Worm (Caenorhabditis elegans) whole organism, L4 larva: ENCODE data around the gene M04C3.5.

ENCODE experiments used
- D1046.2 ChIP-seq: fragments of 200-800 bp; sonication (Bioruptor generic); IDR thresholded peaks from 2 replicates; pipeline ENCODE4 v1.3.6; 2022; ENCODE audit warnings: missing genetic modification characterization, missing compliant biosample characterization
- F10B5.3 ChIP-seq: sonication (generic microtip); optimal IDR thresholded peaks from 2 replicates; lab custom pipeline; 2016; ENCODE audit warnings: mild to moderate bottlenecking, missing genetic modification characterization, missing compliant biosample characterization
- F26F4.8 ChIP-seq: fragments of 200-800 bp; sonication (Bioruptor generic); conservative IDR thresholded peaks from 2 replicates; pipeline ENCODE4 v1.3.6; 2022; ENCODE audit warnings: missing genetic modification characterization, missing compliant biosample characterization
- F37D6.2 ChIP-seq: sonication (generic microtip); optimal IDR thresholded peaks from 2 replicates; lab custom pipeline; 2016; ENCODE audit warnings: mild to moderate bottlenecking, missing genetic modification characterization, missing compliant biosample characterization
- F49E8.2 ChIP-seq: sonication (generic microtip); optimal IDR thresholded peaks from 2 replicates; lab custom pipeline; 2016; ENCODE audit warnings: missing compliant biosample characterization, mild to moderate bottlenecking, missing genetic modification characterization, borderline replicate concordance
- T26A8.4 ChIP-seq: fragments of 200-800 bp; sonication (Bioruptor generic); IDR thresholded peaks from 2 replicates; pipeline ENCODE4 v1.3.6; 2022; ENCODE audit warnings: missing genetic modification characterization, missing compliant biosample characterization
- ZK546.5 ChIP-seq, 2 experiments: sonication (generic microtip); optimal IDR thresholded peaks; 2 replicates each; lab custom pipeline; 2017; ENCODE audit warnings: missing biosample characterization in 2 of 2, missing genetic modification characterization in 2 of 2
- aha-1 ChIP-seq: fragments of 150-350 bp; peaks from one replicate; lab custom pipeline; 2014; ENCODE audit warnings: missing biosample characterization, missing genetic modification characterization
- aly-2 ChIP-seq: sonication (generic microtip); optimal IDR thresholded peaks from 2 replicates; lab custom pipeline; 2018; ENCODE audit warnings: missing biosample characterization, missing genetic modification characterization
- ceh-20 ChIP-seq: fragments of 200-800 bp; sonication (Bioruptor generic); IDR thresholded peaks from 2 replicates; pipeline ENCODE4 v1.3.6; 2022; ENCODE audit warnings: missing genetic modification reagents, missing genetic modification characterization, missing compliant biosample characterization
- ceh-28 ChIP-seq: fragments of 150-350 bp; optimal IDR thresholded peaks from 2 replicates; lab custom pipeline; 2014; ENCODE audit warnings: missing biosample characterization, missing genetic modification reagents, missing genetic modification characterization
- daf-16 ChIP-seq, 3 experiments: sonication (generic microtip); optimal IDR thresholded peaks; 2 replicates each; lab custom pipeline; 2016 to 2017; ENCODE audit warnings: missing genetic modification characterization in 3 of 3, missing genetic modification reagents in 3 of 3, mild to moderate bottlenecking in 2 of 3, missing compliant biosample characterization in 2 of 3, missing biosample characterization in 1 of 3, moderate library complexity in 1 of 3
- dpl-1 ChIP-seq: fragments of 150-350 bp; optimal IDR thresholded peaks from 2 replicates; lab custom pipeline; 2014; ENCODE audit warnings: missing biosample characterization, missing genetic modification reagents, missing genetic modification characterization
- fos-1 ChIP-seq: fragments of 150-350 bp; optimal IDR thresholded peaks from 2 replicates; lab custom pipeline; 2014; ENCODE audit warnings: missing biosample characterization, missing genetic modification characterization
- hif-1 ChIP-seq, 2 experiments: sonication (generic microtip); optimal IDR thresholded peaks; 2 replicates each; lab custom pipeline; 2016 to 2017; ENCODE audit warnings: missing compliant biosample characterization in 2 of 2, missing genetic modification characterization in 2 of 2, missing genetic modification reagents in 2 of 2, missing genotype in 2 of 2, mild to moderate bottlenecking in 1 of 2
- hmg-1.1 ChIP-seq: fragments of 200-800 bp; sonication (Bioruptor generic); IDR thresholded peaks from 2 replicates; pipeline ENCODE4 v1.3.6; 2022; ENCODE audit warnings: missing genetic modification reagents, missing genetic modification characterization, missing compliant biosample characterization
- jun-1 ChIP-seq: fragments of 150-350 bp; optimal IDR thresholded peaks from 2 replicates; lab custom pipeline; 2014; ENCODE audit warnings: missing biosample characterization, missing genetic modification reagents, missing genetic modification characterization
- lin-1 ChIP-seq: fragments of 200-800 bp; sonication (Bioruptor generic); IDR thresholded peaks from 2 replicates; pipeline ENCODE4 v1.3.6; 2022; ENCODE audit warnings: missing genetic modification reagents, missing genetic modification characterization, missing compliant biosample characterization
- lin-15B ChIP-seq: fragments of 150-350 bp; sonication (generic microtip); optimal IDR thresholded peaks from 3 replicates; lab custom pipeline; 2014; ENCODE audit warnings: missing biosample characterization, missing genetic modification characterization
- lin-29 ChIP-seq: fragments of 200-800 bp; sonication (Bioruptor generic); IDR thresholded peaks from 2 replicates; pipeline ENCODE4 v1.3.6; 2022; ENCODE audit warnings: missing genetic modification reagents, missing genetic modification characterization, missing compliant biosample characterization
- lin-38 ChIP-seq: fragments of 200-800 bp; sonication (Bioruptor generic); IDR thresholded peaks from 2 replicates; pipeline ENCODE4 v1.3.6; 2022; ENCODE audit warnings: missing genetic modification reagents, missing genetic modification characterization, missing compliant biosample characterization
- lin-39 ChIP-seq: fragments of 150-350 bp; optimal IDR thresholded peaks from 2 replicates; lab custom pipeline; 2014; ENCODE audit warnings: missing biosample characterization, missing genetic modification reagents, missing genetic modification characterization
- mdl-1 ChIP-seq, 2 experiments: fragments of 150-350 bp in 1 of 2; sonication (generic microtip) in 1 of 2; optimal IDR thresholded peaks; 2 replicates each; lab custom pipeline; 2014 to 2017; ENCODE audit warnings: missing biosample characterization in 2 of 2, missing genetic modification characterization in 2 of 2
- mep-1 ChIP-seq: fragments of 150-350 bp; sonication (generic microtip); optimal IDR thresholded peaks from 3 replicates; lab custom pipeline; 2014; ENCODE audit warnings: missing biosample characterization, missing genetic modification characterization
- mxl-2 ChIP-seq: fragments of 200-800 bp; sonication (Bioruptor generic); conservative IDR thresholded peaks from 2 replicates; pipeline ENCODE4 v1.3.6; 2022; ENCODE audit warnings: missing genetic modification reagents, missing genetic modification characterization, missing compliant biosample characterization
- mxl-3 ChIP-seq: fragments of 200-800 bp; sonication (Bioruptor generic); optimal IDR thresholded peaks from 2 replicates; lab custom pipeline; 2018; ENCODE audit warnings: mild to moderate bottlenecking, missing genetic modification characterization, missing compliant biosample characterization
- nhr-10 ChIP-seq: fragments of 150-350 bp; optimal IDR thresholded peaks from 2 replicates; lab custom pipeline; 2014; ENCODE audit warnings: missing biosample characterization, missing genetic modification characterization
- nhr-102 ChIP-seq: sonication (generic microtip); optimal IDR thresholded peaks from 2 replicates; lab custom pipeline; 2016; ENCODE audit warnings: mild to moderate bottlenecking, missing genetic modification characterization, moderate library complexity, missing compliant biosample characterization
- nhr-11 ChIP-seq: fragments of 150-350 bp; optimal IDR thresholded peaks from 2 replicates; lab custom pipeline; 2014; ENCODE audit warnings: missing biosample characterization, missing genetic modification characterization
- nhr-28 ChIP-seq: fragments of 150-350 bp; optimal IDR thresholded peaks from 2 replicates; lab custom pipeline; 2014; ENCODE audit warnings: missing biosample characterization, missing genetic modification characterization
- nhr-42 ChIP-seq: fragments of 200-800 bp; sonication (Bioruptor generic); IDR thresholded peaks from 2 replicates; pipeline ENCODE4 v1.3.6; 2022; ENCODE audit warnings: missing genetic modification characterization, missing compliant biosample characterization
- nhr-77 ChIP-seq: fragments of 150-350 bp; optimal IDR thresholded peaks from 2 replicates; lab custom pipeline; 2014; ENCODE audit warnings: missing biosample characterization, missing genetic modification characterization
- pha-4 ChIP-seq, 2 experiments: fragments of 150-350 bp in 1 of 2; fragments of 200-800 bp in 1 of 2; sonication (Bioruptor generic) in 1 of 2; IDR thresholded peaks in 1 of 2; optimal IDR thresholded peaks in 1 of 2; 2 replicates each; pipeline versions ENCODE4 v1.3.6 to Lab custom; 2014 to 2022; ENCODE audit warnings: missing genetic modification characterization in 2 of 2, missing genetic modification reagents in 2 of 2, missing biosample characterization in 1 of 2, missing compliant biosample characterization in 1 of 2
- php-3 ChIP-seq: fragments of 200-800 bp; sonication (Bioruptor generic); IDR thresholded peaks from 2 replicates; pipeline ENCODE4 v1.3.6; 2022; ENCODE audit warnings: missing genetic modification reagents, missing genetic modification characterization, missing compliant biosample characterization
- pqm-1 ChIP-seq: sonication (generic microtip); optimal IDR thresholded peaks from 2 replicates; lab custom pipeline; 2017; ENCODE audit warnings: missing biosample characterization, missing genetic modification characterization
- snpc-1.2 ChIP-seq: fragments of 200-800 bp; sonication (Bioruptor generic); IDR thresholded peaks from 2 replicates; pipeline ENCODE4 v1.3.6; 2022; ENCODE audit warnings: missing genetic modification reagents, missing genetic modification characterization, missing compliant biosample characterization
- spr-3 ChIP-seq: fragments of 200-800 bp; sonication (Bioruptor generic); optimal IDR thresholded peaks from 2 replicates; lab custom pipeline; 2018; ENCODE audit warnings: mild to moderate bottlenecking, missing genetic modification characterization, missing compliant biosample characterization
- unc-130 ChIP-seq: sonication (generic microtip); optimal IDR thresholded peaks from 2 replicates; lab custom pipeline; 2016; ENCODE audit warnings: missing genetic modification reagents, missing genetic modification characterization, missing compliant biosample characterization
- unc-39 ChIP-seq: sonication (generic microtip); optimal IDR thresholded peaks from 2 replicates; lab custom pipeline; 2017; ENCODE audit warnings: missing biosample characterization, missing genetic modification characterization
- unc-62 ChIP-seq, 3 experiments: fragments of 150-350 bp in 1 of 3; sonication (generic microtip); optimal IDR thresholded peaks in 2 of 3; peaks in 1 of 3; 1 replicate in 1 of 3; 2 replicates in 2 of 3; lab custom pipeline; 2014 to 2017; ENCODE audit warnings: missing biosample characterization in 3 of 3, missing genetic modification characterization in 3 of 3, missing genetic modification reagents in 3 of 3, missing genotype in 1 of 3
- zfp-3 ChIP-seq: fragments of 200-800 bp; sonication (Bioruptor generic); conservative IDR thresholded peaks from 2 replicates; pipeline ENCODE4 v1.3.6; 2022; ENCODE audit warnings: missing genetic modification reagents, missing genetic modification characterization, missing compliant biosample characterization
- zip-2 ChIP-seq: fragments of 150-350 bp; optimal IDR thresholded peaks from 2 replicates; lab custom pipeline; 2014; ENCODE audit warnings: missing biosample characterization, missing genetic modification characterization

M04C3.5 gene

DNA sequence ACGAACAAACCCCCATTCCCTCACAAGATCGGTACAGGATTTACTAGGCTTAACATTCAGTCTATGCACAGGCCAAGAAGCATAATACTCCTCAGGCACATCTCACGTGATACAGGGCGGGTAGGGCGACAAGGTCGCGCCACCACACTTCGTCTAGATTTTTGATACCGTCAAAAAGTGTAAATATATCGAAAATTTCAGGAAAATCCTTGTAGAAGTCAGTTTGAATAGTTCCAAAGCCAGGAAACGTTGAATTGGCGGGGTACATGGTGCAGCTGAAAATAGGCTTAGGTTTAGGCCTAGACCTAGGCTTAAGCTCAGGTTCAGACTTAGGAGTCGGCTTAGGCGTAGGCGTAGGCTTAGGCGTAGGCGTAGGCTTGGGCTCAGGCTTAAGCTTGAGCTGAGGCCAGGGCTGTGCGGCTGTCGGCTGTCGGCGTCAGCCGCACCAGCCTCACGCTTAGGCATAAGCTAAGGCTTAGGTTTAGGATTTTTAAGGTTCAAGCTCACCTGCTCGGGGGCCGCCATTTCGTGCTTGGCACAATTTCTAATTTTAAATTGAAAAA, 19.1 kb upstream of the M04C3.5 start (continued):
- TF ChIP-seq mxl-2, result peak; percentile 63; the same call in 1 of the 2 replicates
- TF ChIP-seq D1046.2, result no peak

DNA sequence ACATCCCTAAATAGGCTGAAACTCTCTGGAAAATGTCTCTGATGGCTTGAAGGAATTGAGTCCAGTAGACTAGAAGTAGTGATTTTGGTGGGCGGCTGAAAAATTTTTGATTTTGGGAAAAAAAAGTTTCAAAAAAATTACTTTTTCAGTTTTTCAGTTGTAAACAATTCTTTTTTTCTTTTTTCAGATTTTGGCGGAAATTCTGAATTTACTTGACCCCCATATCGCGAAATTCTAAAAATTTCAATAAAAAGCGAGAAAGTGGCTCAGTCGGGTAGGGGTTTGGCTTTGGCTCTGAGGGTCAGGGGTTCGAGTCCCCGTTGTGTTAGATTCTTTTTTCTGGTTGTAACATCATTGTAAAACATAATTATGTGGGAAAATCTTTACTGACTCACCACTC, 18.5 kb upstream of the M04C3.5 start, which contains the start of gene srw-85:
srw-85 (minus strand) TSS at position 101 of the 400 bp plus-strand sequence.
- no peak for TF ChIP-seq ZK546.5 (tag; optimal IDR thresholded peaks at IDR 0.05; lab: Kevin White, UChicago)
- no peak for TF ChIP-seq fos-1 (tag; lab: Kevin White, UChicago)
- TF ChIP-seq nhr-11 (tag; lab: Kevin White, UChicago), result no peak
- TF ChIP-seq snpc-1.2, result no peak
- no peak for TF ChIP-seq lin-15B
- no peak for TF ChIP-seq hmg-1.1 (GFP tag; lab: Robert Waterston, UW)
- TF ChIP-seq mdl-1 (tag; optimal IDR thresholded peaks at IDR 0.05; lab: Kevin White, UChicago), result no peak

DNA sequence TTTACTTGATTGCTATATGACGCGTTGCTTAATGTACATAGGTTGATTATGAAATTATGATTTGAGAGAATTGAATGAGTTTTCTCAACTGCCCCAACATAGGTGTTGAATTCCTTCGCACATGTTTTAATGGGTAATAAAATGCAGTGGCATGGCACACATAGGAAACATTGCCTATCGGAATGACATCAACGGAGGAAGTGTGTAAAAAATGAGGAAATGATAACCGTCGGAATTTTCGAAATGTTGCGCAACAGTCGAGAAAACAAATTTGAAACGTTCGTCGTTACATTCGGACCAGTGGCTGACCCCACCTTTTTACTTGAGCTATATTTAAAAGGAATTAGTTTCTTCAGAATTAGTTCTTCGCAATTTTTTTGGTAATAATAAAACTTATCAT, 17.5 kb upstream of the M04C3.5 start:
- TF ChIP-seq zip-2, result peak; percentile 46
- TF ChIP-seq unc-62 (GFP tag; optimal IDR thresholded peaks at IDR 0.05 in 1 of 2; lab: Kevin White, UChicago), result no peak
- TF ChIP-seq unc-62 (tag; optimal IDR thresholded peaks at IDR 0.05; lab: Kevin White, UChicago), result no peak
- TF ChIP-seq nhr-28 (tag; lab: Kevin White, UChicago), result peak; percentile 27
- TF ChIP-seq nhr-102 (tag; lab: Kevin White, UChicago), result no peak
- TF ChIP-seq T26A8.4 (GFP tag; lab: Robert Waterston, UW), result no peak
- peak; percentile 76 for TF ChIP-seq aha-1 (tag; lab: Kevin White, UChicago)
- TF ChIP-seq mxl-3, result no peak
- TF ChIP-seq php-3 (GFP tag; lab: Robert Waterston, UW), result peak; percentile 86
- TF ChIP-seq, all 104 proteins: peak for 4

DNA sequence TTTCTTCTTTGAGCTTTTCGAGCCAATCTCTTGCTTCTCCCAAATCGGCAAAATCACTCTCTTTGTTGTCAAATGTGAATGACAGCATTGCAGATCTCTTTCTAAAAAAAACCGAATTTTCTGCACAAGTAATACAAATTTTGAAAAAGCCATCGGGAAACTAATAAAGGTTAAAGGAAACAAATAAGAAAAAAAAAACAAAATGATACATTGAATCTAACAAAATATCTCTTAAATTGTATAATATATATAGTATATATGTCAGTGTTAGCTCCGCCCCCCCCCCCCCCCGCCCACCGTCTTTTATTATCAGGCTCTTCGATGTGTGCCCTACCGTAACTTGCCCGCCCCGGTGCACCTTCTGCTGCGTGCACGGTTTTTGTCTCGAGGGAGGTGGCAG, 16.6 kb upstream of the M04C3.5 start, which contains the start of gene C25F9.11:
C25F9.11 (minus strand) TSS at position 101 of the 400 bp plus-strand sequence.
- TF ChIP-seq dpl-1 (GFP tag; lab: Kevin White, UChicago) (no peak), lin-39 (tag; lab: Kevin White, UChicago) (no peak), nhr-42 (GFP tag; lab: Robert Waterston, UW) (no peak), unc-130 (no peak), F37D6.2 (no peak), ceh-28 (tag; lab: Kevin White, UChicago) (no peak), jun-1 (tag; lab: Kevin White, UChicago) (no peak), nhr-77 (tag; lab: Kevin White, UChicago) (no peak), nhr-102 (tag; lab: Kevin White, UChicago) (no peak), nhr-10 (tag; lab: Kevin White, UChicago) (no peak), mdl-1 (tag; optimal IDR thresholded peaks at IDR 0.05; lab: Kevin White, UChicago) (no peak), unc-39 (tag; lab: Kevin White, UChicago) (no peak), lin-38 (no peak), aly-2 (no peak), spr-3 (GFP tag; lab: Kevin White, UChicago) (no peak), F49E8.2 (tag; lab: Kevin White, UChicago) (no peak), nhr-28 (tag; lab: Kevin White, UChicago) (no peak), hif-1 (tag; optimal IDR thresholded peaks at IDR 0.05; lab: Kevin White, UChicago) (no peak), lin-29 (GFP tag; lab: Robert Waterston, UW) (no peak), lin-15B (no peak)

DNA sequence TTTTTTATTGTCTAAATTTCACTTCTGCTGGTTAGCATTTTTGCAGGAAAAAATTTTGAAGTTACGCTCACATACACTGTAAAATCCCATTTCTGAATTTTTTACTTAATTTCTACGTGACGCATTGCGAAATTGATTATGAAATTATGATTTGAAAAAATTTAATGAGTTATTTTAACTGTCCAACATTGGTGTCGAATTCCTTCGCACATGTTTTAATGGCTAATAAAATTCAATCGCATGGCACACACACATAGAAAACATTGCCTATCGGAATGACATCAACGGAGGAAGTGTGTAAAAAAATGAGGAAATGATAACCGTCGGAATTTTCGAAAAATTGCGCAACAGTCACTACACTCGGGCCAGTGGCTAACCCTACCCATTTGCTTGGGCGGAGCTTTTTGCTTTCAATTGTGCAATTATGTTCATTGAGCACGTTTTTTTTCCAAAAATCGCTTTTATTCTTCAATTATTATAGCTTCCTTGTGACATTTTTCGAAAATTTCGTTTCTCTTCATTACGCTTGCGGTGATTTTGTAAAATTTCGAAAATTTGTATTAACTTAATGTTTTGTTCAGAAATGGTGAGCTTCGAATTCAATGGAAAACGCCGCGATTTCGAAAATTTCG, 15.6 kb upstream of the M04C3.5 start, which contains the start of gene C25F9.16:
C25F9.16 (plus strand) TSS at position 582 of the 632 bp plus-strand sequence.
- TF ChIP-seq php-3 (GFP tag; lab: Robert Waterston, UW) (peak; percentile 90), pqm-1 (tag; lab: Kevin White, UChicago) (peak; percentile 42), nhr-28 (tag; lab: Kevin White, UChicago) (peak; percentile 24), daf-16 (GFP tag; optimal IDR thresholded peaks at IDR 0.05; lab: Kevin White, UChicago) (no peak), daf-16 (tag; optimal IDR thresholded peaks at IDR 0.05; lab: Kevin White, UChicago) (peak; percentile 33), ceh-20 (GFP tag; lab: Robert Waterston, UW) (0 out of 2 replicates have a peak, but pooled peaks have one; percentile 26), F37D6.2 (no peak), zfp-3 (no peak), pha-4 (GFP tag; IDR thresholded peaks at IDR 0.05; lab: Robert Waterston, UW) (no peak), pha-4 (tag; optimal IDR thresholded peaks at IDR 0.05; lab: Kevin White, UChicago) (no peak), mep-1 (tag; lab: Kevin White, UChicago) (no peak), F10B5.3 (no peak), lin-1 (GFP tag; lab: Robert Waterston, UW) (no peak), F26F4.8 (GFP tag; lab: Robert Waterston, UW) (no peak), aha-1 (tag; lab: Kevin White, UChicago) (peak; percentile 72)
